Worm (Caenorhabditis elegans) whole organism, late embryonic: Measurements from ENCODE around the gene ZK546.5.

Experiments used
- ama-1 ChIP-seq: fragments of 150-350 bp; optimal IDR thresholded peaks from 2 replicates; lab custom pipeline; 2014
- eyg-1 ChIP-seq: sonication (generic microtip); optimal IDR thresholded peaks from 2 replicates; lab custom pipeline; 2016; ENCODE audit warnings: missing genotype, missing genetic modification characterization, missing compliant biosample characterization
- hlh-30 ChIP-seq: sonication (generic microtip); optimal IDR thresholded peaks from 2 replicates; lab custom pipeline; 2017; ENCODE audit warnings: antibody characterized with exemption, missing genetic modification characterization, missing compliant biosample characterization; ENCODE audit not compliant: insufficient read depth
- lin-11 ChIP-seq: fragments of 200-800 bp; sonication (Bioruptor generic); optimal IDR thresholded peaks from 2 replicates; lab custom pipeline; 2018; ENCODE audit warnings: mild to moderate bottlenecking, missing genetic modification characterization, missing compliant biosample characterization
- nfya-1 ChIP-seq: sonication (generic microtip); optimal IDR thresholded peaks from 2 replicates; lab custom pipeline; 2017; ENCODE audit warnings: missing genetic modification characterization, mild to moderate bottlenecking, missing compliant biosample characterization, antibody characterized with exemption, moderate library complexity
- sox-4 ChIP-seq: sonication (generic microtip); optimal IDR thresholded peaks from 2 replicates; lab custom pipeline; 2017; ENCODE audit warnings: mild to moderate bottlenecking, missing genetic modification characterization, inconsistent platforms, missing compliant biosample characterization
- tbx-2 ChIP-seq: sonication (generic microtip); optimal IDR thresholded peaks from 2 replicates; lab custom pipeline; 2016; ENCODE audit warnings: missing genetic modification characterization, missing compliant biosample characterization

ce11 chrII:4987257-4987656 lies 51.6 kb downstream of the ZK546.5 start:
- TF ChIP-seq ama-1 (lab: Kevin White, UChicago) (no peak), sox-4 (tag; lab: Kevin White, UChicago) (no peak), nfya-1 (tag; lab: Kevin White, UChicago) (no peak), tbx-2 (tag; lab: Kevin White, UChicago) (no peak), lin-11 (tag; lab: Kevin White, UChicago) (no peak), hlh-30 (tag; lab: Kevin White, UChicago) (no peak), eyg-1 (tag; lab: Kevin White, UChicago) (no peak)
